Fruit fly (Drosophila melanogaster) whole organism, prepupa: ENCODE data around the gene Shal.

ENCODE experiments used
- CG11294 ChIP-seq: fragments of 200-800 bp; sonication (Bioruptor generic); IDR thresholded peaks from 2 replicates; pipeline ENCODE4 v1.3.6; 2022; ENCODE audit warnings: missing biosample characterization, missing genetic modification characterization
- CG11762 ChIP-seq: fragments of 200-800 bp; sonication (Bioruptor generic); optimal IDR thresholded peaks from 3 replicates; lab custom pipeline; 2016; ENCODE audit warnings: missing biosample characterization, missing genetic modification characterization; ENCODE audit not compliant: insufficient read depth
- CG15336 ChIP-seq: fragments of 200-800 bp; sonication (Bioruptor generic); IDR thresholded peaks from 2 replicates; pipeline ENCODE4 v1.3.6; 2022; ENCODE audit warnings: missing biosample characterization, missing genetic modification characterization
- CG31627 ChIP-seq: fragments of 200-800 bp; sonication (Bioruptor generic); optimal IDR thresholded peaks from 3 replicates; lab custom pipeline; 2016; ENCODE audit warnings: missing biosample characterization, missing genetic modification characterization
- CG32006 ChIP-seq: fragments of 200-800 bp; sonication (Bioruptor generic); optimal IDR thresholded peaks from 3 replicates; lab custom pipeline; 2017; ENCODE audit warnings: missing biosample characterization, mild to moderate bottlenecking, missing genetic modification characterization
- CG6163 ChIP-seq: fragments of 200-800 bp; sonication (Bioruptor generic); IDR thresholded peaks from 3 replicates; pipeline ENCODE4 v1.3.6; 2022; ENCODE audit warnings: missing biosample characterization, missing genetic modification characterization
- CG6276 ChIP-seq: fragments of 200-800 bp; sonication (Bioruptor generic); optimal IDR thresholded peaks from 2 replicates; lab custom pipeline; 2017; ENCODE audit warnings: missing biosample characterization, mild to moderate bottlenecking, missing genetic modification characterization
- CG8632 ChIP-seq: fragments of 200-800 bp; sonication (Bioruptor generic); optimal IDR thresholded peaks from 3 replicates; lab custom pipeline; 2016; ENCODE audit warnings: missing biosample characterization, missing genetic modification characterization
- CG9139 ChIP-seq: fragments of 200-800 bp; sonication (Bioruptor generic); optimal IDR thresholded peaks from 3 replicates; lab custom pipeline; 2017; ENCODE audit warnings: missing biosample characterization, mild to moderate bottlenecking, missing genetic modification characterization
- Eip75B ChIP-seq: fragments of 200-800 bp; sonication (Bioruptor generic); optimal IDR thresholded peaks from 3 replicates; lab custom pipeline; 2016; ENCODE audit warnings: missing biosample characterization, missing genetic modification characterization
- Eip78C ChIP-seq: fragments of 200-800 bp; sonication (Bioruptor generic); peaks from one replicate; lab custom pipeline; 2016; ENCODE audit warnings: missing biosample characterization, missing genetic modification characterization
- Ets21C ChIP-seq: fragments of 200-800 bp; sonication (Bioruptor generic); optimal IDR thresholded peaks from 3 replicates; lab custom pipeline; 2016; ENCODE audit warnings: missing biosample characterization, missing genetic modification characterization
- Gug ChIP-seq: fragments of 200-800 bp; sonication (Bioruptor generic); IDR thresholded peaks from 2 replicates; pipeline ENCODE4 v1.3.6; 2022; ENCODE audit warnings: missing biosample characterization, missing genetic modification characterization
- Lpt ChIP-seq: fragments of 200-800 bp; sonication (Bioruptor generic); optimal IDR thresholded peaks from 3 replicates; lab custom pipeline; 2016; ENCODE audit warnings: missing biosample characterization, missing genetic modification characterization
- Smox ChIP-seq: fragments of 200-800 bp; sonication (Bioruptor generic); optimal IDR thresholded peaks from 3 replicates; lab custom pipeline; 2016; ENCODE audit warnings: missing biosample characterization, missing genetic modification characterization
- Sox15 ChIP-seq: fragments of 200-800 bp; sonication (Bioruptor generic); optimal IDR thresholded peaks from 3 replicates; lab custom pipeline; 2016; ENCODE audit warnings: missing biosample characterization, missing genetic modification characterization
- achi ChIP-seq: fragments of 200-800 bp; sonication (Bioruptor generic); optimal IDR thresholded peaks from 3 replicates; lab custom pipeline; 2016; ENCODE audit warnings: missing biosample characterization, missing genetic modification characterization
- dac ChIP-seq: fragments of 200-800 bp; sonication (Bioruptor generic); optimal IDR thresholded peaks from 2 replicates; lab custom pipeline; 2017; ENCODE audit warnings: missing biosample characterization, mild to moderate bottlenecking, missing genetic modification characterization
- eg ChIP-seq: fragments of 200-800 bp; sonication (Bioruptor generic); IDR thresholded peaks from 3 replicates; pipeline ENCODE4 v1.3.6; 2022; ENCODE audit warnings: missing biosample characterization, missing genetic modification characterization
- fd85E ChIP-seq: fragments of 200-800 bp; sonication (Bioruptor generic); optimal IDR thresholded peaks from 3 replicates; lab custom pipeline; 2016; ENCODE audit warnings: missing biosample characterization, missing genetic modification characterization
- pdm3 ChIP-seq: fragments of 200-800 bp; sonication (Bioruptor generic); optimal IDR thresholded peaks from 3 replicates; lab custom pipeline; 2016; ENCODE audit warnings: missing biosample characterization, missing genetic modification characterization
- salr ChIP-seq, 2 experiments: fragments of 200-800 bp; sonication (Bioruptor generic); optimal IDR thresholded peaks; 3 replicates each; lab custom pipeline; 2016 to 2018; ENCODE audit warnings: missing biosample characterization in 2 of 2, missing genetic modification characterization in 2 of 2, mild to moderate bottlenecking in 1 of 2
- svp ChIP-seq: fragments of 200-800 bp; sonication (Bioruptor generic); peaks from one replicate; lab custom pipeline; 2016; ENCODE audit warnings: missing biosample characterization, missing genetic modification characterization
- topi ChIP-seq: fragments of 200-800 bp; sonication (Bioruptor generic); optimal IDR thresholded peaks from 3 replicates; lab custom pipeline; 2016; ENCODE audit warnings: missing biosample characterization, missing genetic modification characterization

Shal gene

dm6 chr3L:19521093-19521492 lies 63.3 kb downstream of the Shal start:
- TF ChIP-seq CG31627 (GFP tag; lab: Kevin White, UChicago) (no peak), eg (GFP tag; lab: Robert Waterston, UW) (0 out of 3 replicates have a peak, but pooled peaks have one; percentile 29)

- peak; percentile 4 for TF ChIP-seq Lpt (GFP tag; lab: Kevin White, UChicago)
- no peak for TF ChIP-seq topi (GFP tag; lab: Kevin White, UChicago)
- no peak for TF ChIP-seq achi (GFP tag; lab: Kevin White, UChicago)
- TF ChIP-seq Eip78C (GFP tag; lab: Kevin White, UChicago), result peak; percentile 18
- peak; percentile 36; the same call in 1 of the 2 replicates for TF ChIP-seq CG15336
- TF ChIP-seq fd85E (GFP tag; lab: Kevin White, UChicago), result no peak
- TF ChIP-seq CG6276 (GFP tag; lab: Kevin White, UChicago), result no peak
- no peak for TF ChIP-seq Gug
- no peak for TF ChIP-seq Eip75B (GFP tag; lab: Kevin White, UChicago)
- no peak for TF ChIP-seq CG32006
- no peak for TF ChIP-seq Smox (GFP tag; lab: Kevin White, UChicago)
Observed at dm6 chr3L:19520645-19521044, 63.7 kb downstream of the Shal start, which contains the start of gene Cpr76Bc. Gene Cpr76Bc (plus strand): TSS chr3L:19520945.

dm6 chr3L:19519349-19519748 lies 65.0 kb downstream of the Shal start, which contains the start of gene Cpr76Bb:
Gene Cpr76Bb (plus strand): TSS chr3L:19519649.
- no peak for TF ChIP-seq CG9139 (GFP tag; lab: Kevin White, UChicago)
- no peak for TF ChIP-seq Lpt (GFP tag; lab: Kevin White, UChicago)
- no peak for TF ChIP-seq Smox (GFP tag; lab: Kevin White, UChicago)
- no peak for TF ChIP-seq eg (GFP tag; lab: Robert Waterston, UW)

- TF ChIP-seq CG15336 (no peak), fd85E (GFP tag; lab: Kevin White, UChicago) (no peak), CG11294 (GFP tag; lab: Robert Waterston, UW) (no peak), pdm3 (GFP tag; lab: Kevin White, UChicago) (no peak), salr (GFP tag; optimal IDR thresholded peaks at IDR 0.05; lab: Kevin White, UChicago) (no peak), dac (GFP tag; lab: Kevin White, UChicago) (no peak), Gug (no peak), CG11762 (GFP tag; lab: Kevin White, UChicago) (no peak), CG8632 (GFP tag; lab: Kevin White, UChicago) (no peak), CG6163 (GFP tag; lab: Robert Waterston, UW) (no peak), Smox (GFP tag; lab: Kevin White, UChicago) (no peak), Ets21C (GFP tag; lab: Kevin White, UChicago) (no peak), Sox15 (GFP tag; lab: Kevin White, UChicago) (no peak), svp (GFP tag; lab: Kevin White, UChicago) (no peak)
Observed at dm6 chr3L:19518232-19518631, 66.1 kb downstream of the Shal start, which contains the start of gene Cpr76Ba. Gene Cpr76Ba (minus strand): TSS chr3L:19518332.
